Fruit fly (Drosophila melanogaster): ENCODE measurements around the gene ppk14.

Gene ppk14

dm6 chr2L:6341246-6341645 lies 13.5 kb upstream of the ppk14 start:
- no peak for TF ChIP-seq Sin3A (optimal IDR thresholded peaks at IDR 0.05)
- no peak for TF ChIP-seq psq (optimal IDR thresholded peaks at IDR 0.05)
- TF ChIP-seq insv (optimal IDR thresholded peaks at IDR 0.05) = no peak
- no peak for TF ChIP-seq ttk (optimal IDR thresholded peaks at IDR 0.05)
- TF ChIP-seq h (optimal IDR thresholded peaks at IDR 0.05) = no peak
- no peak for TF ChIP-seq Myc (optimal IDR thresholded peaks at IDR 0.05)

- TF ChIP-seq psq (optimal IDR thresholded peaks at IDR 0.05) (no peak), Myc (optimal IDR thresholded peaks at IDR 0.05) (no peak), h (optimal IDR thresholded peaks at IDR 0.05) (no peak)
These were observed 11.5 kb upstream of the ppk14 start for dm6 chr2L:6343084-6343873.

dm6 chr2L:6348327-6348726 lies 6.4 kb upstream of the ppk14 start, which contains the start of gene CG9497:
CG9497 (minus strand) TSS chr2L:6348427.
- TF ChIP-seq Myc (optimal IDR thresholded peaks at IDR 0.05) (no peak), insv (optimal IDR thresholded peaks at IDR 0.05) (no peak), h (optimal IDR thresholded peaks at IDR 0.05) (no peak), Sin3A (optimal IDR thresholded peaks at IDR 0.05) (no peak), ttk (optimal IDR thresholded peaks at IDR 0.05) (no peak), psq (optimal IDR thresholded peaks at IDR 0.05) (no peak)

- no peak for TF ChIP-seq h (optimal IDR thresholded peaks at IDR 0.05)
These were observed 3.6 kb upstream of the ppk14 start, which contains the start of gene CG9498 for dm6 chr2L:6350984-6351808. CG9498 (minus strand) TSS chr2L:6351034.

dm6 chr2L:6351809-6352182 lies 3.0 kb upstream of the ppk14 start:
- TF ChIP-seq ttk (optimal IDR thresholded peaks at IDR 0.05) (no peak), Sin3A (optimal IDR thresholded peaks at IDR 0.05) (no peak), psq (optimal IDR thresholded peaks at IDR 0.05) (no peak), h (optimal IDR thresholded peaks at IDR 0.05) (no peak), insv (optimal IDR thresholded peaks at IDR 0.05) (no peak), Myc (optimal IDR thresholded peaks at IDR 0.05) (no peak)

- TF ChIP-seq psq (optimal IDR thresholded peaks at IDR 0.05) = no peak
- no peak for TF ChIP-seq Sin3A (optimal IDR thresholded peaks at IDR 0.05)
- no peak for TF ChIP-seq h (optimal IDR thresholded peaks at IDR 0.05)
- TF ChIP-seq Myc (optimal IDR thresholded peaks at IDR 0.05) = no peak
- no peak for TF ChIP-seq insv (optimal IDR thresholded peaks at IDR 0.05)
These were observed 525 bp upstream of the ppk14 start, which contains the start of gene ppk7 for dm6 chr2L:6354231-6354630. ppk7 (minus strand) TSS chr2L:6354331.

dm6 chr2L:6356134-6356533 lies 1.4 kb downstream of the ppk14 start:
- TF ChIP-seq Sin3A (optimal IDR thresholded peaks at IDR 0.05) (no peak), Myc (optimal IDR thresholded peaks at IDR 0.05) (no peak), h (optimal IDR thresholded peaks at IDR 0.05) (no peak), ttk (optimal IDR thresholded peaks at IDR 0.05) (no peak), insv (optimal IDR thresholded peaks at IDR 0.05) (no peak), psq (optimal IDR thresholded peaks at IDR 0.05) (no peak)

dm6 chr2L:6356686-6357362 lies 2.1 kb downstream of the ppk14 start:
- TF ChIP-seq insv (optimal IDR thresholded peaks at IDR 0.05) (no peak), psq (optimal IDR thresholded peaks at IDR 0.05) (no peak), Sin3A (optimal IDR thresholded peaks at IDR 0.05) (no peak), h (optimal IDR thresholded peaks at IDR 0.05) (no peak), Myc (optimal IDR thresholded peaks at IDR 0.05) (no peak), ttk (optimal IDR thresholded peaks at IDR 0.05) (no peak)

dm6 chr2L:6358218-6358617 lies 3.5 kb downstream of the ppk14 start, which contains the start of gene CG9500:
CG9500 (minus strand) TSS chr2L:6358318.
- no peak for TF ChIP-seq Myc (optimal IDR thresholded peaks at IDR 0.05)
- no peak for TF ChIP-seq insv (optimal IDR thresholded peaks at IDR 0.05)
- TF ChIP-seq psq (optimal IDR thresholded peaks at IDR 0.05) = no peak
- TF ChIP-seq ttk (optimal IDR thresholded peaks at IDR 0.05) = no peak
- no peak for TF ChIP-seq Sin3A (optimal IDR thresholded peaks at IDR 0.05)
- TF ChIP-seq h (optimal IDR thresholded peaks at IDR 0.05) = no peak

- TF ChIP-seq insv (optimal IDR thresholded peaks at IDR 0.05) = no peak
These were observed 5.3 kb downstream of the ppk14 start for dm6 chr2L:6360059-6360458.

dm6 chr2L:6366924-6367323 lies 12.2 kb downstream of the ppk14 start:
- TF ChIP-seq ttk (optimal IDR thresholded peaks at IDR 0.05) (no peak), h (optimal IDR thresholded peaks at IDR 0.05) (no peak), psq (optimal IDR thresholded peaks at IDR 0.05) (no peak), insv (optimal IDR thresholded peaks at IDR 0.05) (no peak), Sin3A (optimal IDR thresholded peaks at IDR 0.05) (no peak), Myc (optimal IDR thresholded peaks at IDR 0.05) (no peak)

dm6 chr2L:6367478-6367932 lies 12.7 kb downstream of the ppk14 start, which contains the start of gene Nepl4:
Nepl4 (plus strand) TSS chr2L:6367882.
- TF ChIP-seq Sin3A (optimal IDR thresholded peaks at IDR 0.05) = no peak
- no peak for TF ChIP-seq insv (optimal IDR thresholded peaks at IDR 0.05)
- no peak for TF ChIP-seq Myc (optimal IDR thresholded peaks at IDR 0.05)
- no peak for TF ChIP-seq h (optimal IDR thresholded peaks at IDR 0.05)
- TF ChIP-seq psq (optimal IDR thresholded peaks at IDR 0.05) = no peak
- TF ChIP-seq ttk (optimal IDR thresholded peaks at IDR 0.05) = no peak

Data from Kc167 (cell line).